Fruit fly (Drosophila melanogaster) S2 (cell line): ENCODE results near the gene CG14191.

Experiments used
- CG8478 ChIP-seq: fragments of >200 bp; optimal IDR thresholded peaks from 2 replicates; lab custom pipeline; 2018
- CTCF ChIP-seq, 2 experiments: fragments of >200 bp; optimal IDR thresholded peaks; 2 replicates each; lab custom pipeline; 2018

DNA sequence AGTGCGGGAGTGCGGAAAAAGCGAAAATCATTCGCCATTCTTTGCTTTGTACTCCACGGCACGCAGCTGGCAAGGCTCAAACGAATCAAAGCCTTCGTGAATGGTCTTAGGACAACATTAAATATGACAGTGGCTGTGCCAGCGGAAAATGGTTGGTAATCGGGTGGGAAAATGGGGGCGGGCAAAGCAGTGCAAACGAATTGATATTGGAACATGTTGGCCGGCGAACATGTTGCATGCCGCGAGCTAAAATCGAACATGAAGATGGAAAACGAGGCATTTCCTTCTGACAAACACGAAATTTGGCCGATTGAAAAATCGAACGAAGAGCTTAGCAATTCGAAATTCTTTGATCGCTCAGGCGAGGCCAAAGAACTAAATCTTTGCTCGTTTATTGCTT, 14.7 kb downstream of the CG14191 start:
- TF ChIP-seq CTCF (optimal IDR thresholded peaks at IDR 0.05; lab: Kevin White, UChicago) (no peak), CG8478 (no peak)
